Worm (Caenorhabditis elegans) whole organism, late embryonic: ENCODE measurements around the gene Y38E10A.1.

Source experiments
- K02D7.2 ChIP-seq: sonication (generic microtip); optimal IDR thresholded peaks from 2 replicates; lab custom pipeline; 2017; ENCODE audit warnings: mild to moderate bottlenecking, missing genetic modification characterization, missing compliant biosample characterization
- ceh-45 ChIP-seq: fragments of 200-800 bp; sonication (Bioruptor generic); IDR thresholded peaks from 2 replicates; pipeline ENCODE4 v1.3.6; 2022; ENCODE audit warnings: missing genetic modification reagents, missing genetic modification characterization, missing compliant biosample characterization

- TF ChIP-seq ceh-45 (GFP tag; lab: Robert Waterston, UW) = no peak
- no peak for TF ChIP-seq K02D7.2 (tag; lab: Kevin White, UChicago)
These were observed 35.1 kb downstream of the Y38E10A.1 start, which contains the start of gene nimk-1 for ce11 chrII:12535297-12535803.
